In the genomic region with DNA sequence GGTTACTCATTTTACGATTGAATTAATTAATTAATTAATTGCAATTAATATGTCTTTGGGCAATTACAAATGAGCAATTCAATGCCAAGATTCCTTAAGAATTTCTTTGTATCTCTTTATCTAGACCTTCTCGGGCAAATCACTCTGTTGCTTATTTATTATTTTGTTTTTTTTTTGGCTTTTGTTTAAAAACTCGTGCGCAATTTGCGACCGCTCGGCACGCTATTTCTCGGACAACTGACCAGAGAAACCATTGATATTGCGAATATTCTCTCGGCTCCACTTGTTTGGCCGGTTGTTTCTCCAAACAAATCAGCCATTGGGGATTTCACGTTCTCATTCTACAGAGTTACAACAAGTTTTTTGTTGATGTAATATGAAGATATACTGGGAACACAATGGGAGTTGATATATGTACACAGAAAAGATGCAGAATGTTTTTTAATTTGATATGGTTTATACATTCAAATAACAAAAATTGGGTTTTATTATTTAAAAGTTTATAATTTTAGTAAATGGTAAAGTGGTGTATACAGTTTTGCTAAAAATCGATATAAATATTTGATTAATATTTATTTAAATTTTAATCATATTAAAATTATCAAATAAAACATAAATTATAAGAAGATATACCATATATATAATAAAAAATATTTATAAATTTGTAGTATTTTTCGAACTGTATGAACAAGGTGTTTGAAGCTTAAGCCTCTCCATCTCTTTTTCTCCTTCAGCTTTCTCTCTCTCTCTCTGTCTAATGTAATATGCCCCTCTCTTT, we compare ENCODE assay signal across 5 fruit fly cellular contexts.
TF ChIP-seq lines count a peak whose summit lies in the region.

A gene (minus strand): TSS at position 243 of the 778 bp plus-strand sequence.

- TF ChIP-seq CTCF in whole organism, embryonic (GFP tag; optimal IDR thresholded peaks at IDR 0.05; lab: Kevin White, UChicago) = no peak

TF ChIP-seq in whole organism, adult, 20 proteins besides CTCF, POLR2A, EP300 and RAD21:
- peak; percentile 83 for TF ChIP-seq CG14711 (tag; optimal IDR thresholded peaks at IDR 0.05; lab: Kevin White, UChicago)
- peak; percentile 81 for TF ChIP-seq CG33017 (tag; optimal IDR thresholded peaks at IDR 0.05; lab: Kevin White, UChicago)
- no peak for TF ChIP-seq Clk (GFP tag; optimal IDR thresholded peaks at IDR 0.05; lab: Kevin White, UChicago)
- TF ChIP-seq CG12768 (GFP tag; optimal IDR thresholded peaks at IDR 0.05; lab: Kevin White, UChicago) = no peak
- peak; percentile 2 for TF ChIP-seq Mnt (GFP tag; optimal IDR thresholded peaks at IDR 0.05; lab: Kevin White, UChicago)
- TF ChIP-seq CG7101 (tag; optimal IDR thresholded peaks at IDR 0.05; lab: Kevin White, UChicago) = peak; percentile 70
- TF ChIP-seq cnc (optimal IDR thresholded peaks at IDR 0.05; lab: Kevin White, UChicago) = no peak
- peak; percentile 5 for TF ChIP-seq cic (GFP tag; optimal IDR thresholded peaks at IDR 0.05; lab: Kevin White, UChicago)
- TF ChIP-seq CG7045 (GFP tag; optimal IDR thresholded peaks at IDR 0.05; lab: Kevin White, UChicago) = no peak

TF ChIP-seq in whole organism, embryonic, 481 proteins besides CTCF, POLR2A, EP300 and RAD21 (continues in another document):
- peak in 1 of 2 experiments; percentile 15 for TF ChIP-seq Trl (optimal IDR thresholded peaks at IDR 0.05; lab: Kevin White, UChicago)
- no peak for TF ChIP-seq Trl (GFP tag; optimal IDR thresholded peaks at IDR 0.05; lab: Kevin White, UChicago)
- TF ChIP-seq unpg (GFP tag; optimal IDR thresholded peaks at IDR 0.05; lab: Kevin White, UChicago) = peak; percentile 49
- TF ChIP-seq Deaf1 (tag; optimal IDR thresholded peaks at IDR 0.05; lab: Kevin White, UChicago) = peak; percentile 31
- TF ChIP-seq PHDP (tag; optimal IDR thresholded peaks at IDR 0.05; lab: Kevin White, UChicago) = peak; percentile 38
- peak; percentile 12 for TF ChIP-seq Ssrp (tag; optimal IDR thresholded peaks at IDR 0.05; lab: Kevin White, UChicago)
- TF ChIP-seq croc (GFP tag; conservative IDR thresholded peaks at IDR 0.05; lab: Robert Waterston, UW) = 0 out of 3 replicates have a peak, but pooled peaks have one; percentile 15
- TF ChIP-seq HmgD (GFP tag; optimal IDR thresholded peaks at IDR 0.05; lab: Kevin White, UChicago) = no peak
- TF ChIP-seq Pdp1 (GFP tag; optimal IDR thresholded peaks at IDR 0.05; lab: Kevin White, UChicago) = no peak
- peak; percentile 25 for TF ChIP-seq gcm (GFP tag; optimal IDR thresholded peaks at IDR 0.05; lab: Kevin White, UChicago)
- peak; percentile 46 for TF ChIP-seq Hmr (GFP tag; optimal IDR thresholded peaks at IDR 0.05; lab: Kevin White, UChicago)
- TF ChIP-seq CG2889 (GFP tag; IDR thresholded peaks at IDR 0.05; lab: Robert Waterston, UW) = no peak
- no peak for TF ChIP-seq CG32532 (GFP tag; IDR thresholded peaks at IDR 0.05; lab: Robert Waterston, UW)
- TF ChIP-seq lmd (GFP tag; IDR thresholded peaks at IDR 0.05; lab: Robert Waterston, UW) = peak; percentile 29; the same call in 1 of the 2 replicates
- TF ChIP-seq CG10147 (GFP tag; optimal IDR thresholded peaks at IDR 0.05; lab: Kevin White, UChicago) = peak; percentile 17
- peak; percentile 55 for TF ChIP-seq CG7556 (GFP tag; optimal IDR thresholded peaks at IDR 0.05; lab: Kevin White, UChicago)
- no peak for TF ChIP-seq Mrtf (GFP tag; IDR thresholded peaks at IDR 0.05; lab: Robert Waterston, UW)
- peak; percentile 19 for TF ChIP-seq CG13894 (tag; optimal IDR thresholded peaks at IDR 0.05; lab: Kevin White, UChicago)

TF ChIP-seq in whole organism, prepupa, 60 proteins besides CTCF, POLR2A, EP300 and RAD21 (continues in another document):
- TF ChIP-seq Sox15 (GFP tag; optimal IDR thresholded peaks at IDR 0.05; lab: Kevin White, UChicago) (no peak), CG9139 (GFP tag; optimal IDR thresholded peaks at IDR 0.05; lab: Kevin White, UChicago) (no peak), fd85E (GFP tag; optimal IDR thresholded peaks at IDR 0.05; lab: Kevin White, UChicago) (no peak), Smox (GFP tag; optimal IDR thresholded peaks at IDR 0.05; lab: Kevin White, UChicago) (peak; percentile 24), CG3032 (tag; optimal IDR thresholded peaks at IDR 0.05; lab: Kevin White, UChicago) (peak; percentile 89), CG1621 (tag; optimal IDR thresholded peaks at IDR 0.05; lab: Kevin White, UChicago) (no peak), acj6 (GFP tag; optimal IDR thresholded peaks at IDR 0.05; lab: Kevin White, UChicago) (peak; percentile 53), Eip78C (GFP tag; lab: Kevin White, UChicago) (peak; percentile 83), Hr4 (GFP tag; optimal IDR thresholded peaks at IDR 0.05; lab: Kevin White, UChicago) (no peak), CG8119 (GFP tag; IDR thresholded peaks at IDR 0.05; lab: Robert Waterston, UW) (peak; percentile 81), CG16779 (tag; optimal IDR thresholded peaks at IDR 0.05; lab: Kevin White, UChicago) (peak; percentile 53), CG7368 (GFP tag; optimal IDR thresholded peaks at IDR 0.05; lab: Kevin White, UChicago) (peak; percentile 44), fkh (GFP tag; optimal IDR thresholded peaks at IDR 0.05; lab: Kevin White, UChicago) (no peak), CG6163 (GFP tag; IDR thresholded peaks at IDR 0.05; lab: Robert Waterston, UW) (peak; percentile 40; the same call in 1 of the 3 replicates), Ets21C (GFP tag; optimal IDR thresholded peaks at IDR 0.05; lab: Kevin White, UChicago) (no peak), ss (GFP tag; optimal IDR thresholded peaks at IDR 0.05; lab: Kevin White, UChicago) (peak; percentile 28 to 56), CG3919 (GFP tag; optimal IDR thresholded peaks at IDR 0.05; lab: Kevin White, UChicago) (peak; percentile 55), CG15336 (GFP tag; IDR thresholded peaks at IDR 0.05; lab: Robert Waterston, UW) (peak; percentile 69), svp (GFP tag; lab: Kevin White, UChicago) (peak; percentile 59), CG6792 (GFP tag; optimal IDR thresholded peaks at IDR 0.05; lab: Kevin White, UChicago) (peak; percentile 66)

TF ChIP-seq in whole organism, pupa, 21 proteins besides CTCF, POLR2A, EP300 and RAD21:
- peak; percentile 49; the same call in 1 of the 2 replicates for TF ChIP-seq CG12605 (GFP tag; IDR thresholded peaks at IDR 0.05; lab: Robert Waterston, UW)
- TF ChIP-seq gl (tag; optimal IDR thresholded peaks at IDR 0.05; lab: Kevin White, UChicago) = peak; percentile 25
- no peak for TF ChIP-seq CG13204 (GFP tag; optimal IDR thresholded peaks at IDR 0.05; lab: Kevin White, UChicago)
- TF ChIP-seq Pif1B (GFP tag; optimal IDR thresholded peaks at IDR 0.05; lab: Kevin White, UChicago) = peak; percentile 44
- peak; percentile 7 for TF ChIP-seq CG8301 (tag; optimal IDR thresholded peaks at IDR 0.05; lab: Kevin White, UChicago)
- TF ChIP-seq Ets98B (GFP tag; IDR thresholded peaks at IDR 0.05; lab: Robert Waterston, UW) = peak; percentile 35; the same call in 1 of the 2 replicates
- TF ChIP-seq CG4496 (GFP tag; IDR thresholded peaks at IDR 0.05; lab: Robert Waterston, UW) = no peak
- peak; percentile 91 for TF ChIP-seq CG8159 (tag; optimal IDR thresholded peaks at IDR 0.05; lab: Kevin White, UChicago)
- peak; percentile 1 for TF ChIP-seq D1 (tag; optimal IDR thresholded peaks at IDR 0.05; lab: Kevin White, UChicago)
- TF ChIP-seq CG17806 (tag; optimal IDR thresholded peaks at IDR 0.05; lab: Kevin White, UChicago) = peak; percentile 39
- TF ChIP-seq Snoo (tag; optimal IDR thresholded peaks at IDR 0.05; lab: Kevin White, UChicago) = peak; percentile 41
- TF ChIP-seq EcR (GFP tag; optimal IDR thresholded peaks at IDR 0.05; lab: Kevin White, UChicago) = no peak
- peak; percentile 72 for TF ChIP-seq CG34367 (tag; optimal IDR thresholded peaks at IDR 0.05; lab: Kevin White, UChicago)
- TF ChIP-seq CG32121 (GFP tag; IDR thresholded peaks at IDR 0.05; lab: Robert Waterston, UW) = no peak
- TF ChIP-seq CG15710 (tag; optimal IDR thresholded peaks at IDR 0.05; lab: Kevin White, UChicago) = peak; percentile 85
- TF ChIP-seq CG9948 (tag; optimal IDR thresholded peaks at IDR 0.05; lab: Kevin White, UChicago) = peak; percentile 82

TF ChIP-seq in whole organism, wandering third instar larva, 38 proteins besides CTCF, POLR2A, EP300 and RAD21 (continues in another document):
- TF ChIP-seq Abd-B (GFP tag; optimal IDR thresholded peaks at IDR 0.05; lab: Kevin White, UChicago) = no peak
- peak in 1 of 2 experiments; percentile 69 for TF ChIP-seq foxo (GFP tag; optimal IDR thresholded peaks at IDR 0.05; lab: Kevin White, UChicago)
- peak; percentile 25 for TF ChIP-seq Hnf4 (GFP tag; optimal IDR thresholded peaks at IDR 0.05; lab: Kevin White, UChicago)
- TF ChIP-seq lola (GFP tag; optimal IDR thresholded peaks at IDR 0.05; lab: Kevin White, UChicago) = no peak
- TF ChIP-seq Dif (GFP tag; optimal IDR thresholded peaks at IDR 0.05; lab: Kevin White, UChicago; ENCODE audit: partially characterized antibody) = peak; percentile 35
- no peak for TF ChIP-seq GATAd (GFP tag; optimal IDR thresholded peaks at IDR 0.05; lab: Kevin White, UChicago)
- TF ChIP-seq Sp1 (GFP tag; optimal IDR thresholded peaks at IDR 0.05; lab: Kevin White, UChicago) = peak; percentile 85
- TF ChIP-seq Hr78 (GFP tag; optimal IDR thresholded peaks at IDR 0.05; lab: Kevin White, UChicago) = no peak
- peak; percentile 80 for TF ChIP-seq HLH106 (tag; optimal IDR thresholded peaks at IDR 0.05; lab: Kevin White, UChicago)
- TF ChIP-seq pan (optimal IDR thresholded peaks at IDR 0.05; lab: Kevin White, UChicago) = no peak
- no peak for TF ChIP-seq dl (GFP tag; optimal IDR thresholded peaks at IDR 0.05; lab: Kevin White, UChicago; ENCODE audit: insufficient read depth in 1 of 2, partially characterized antibody in 2 of 2)
- TF ChIP-seq Jra (GFP tag; optimal IDR thresholded peaks at IDR 0.05; lab: Kevin White, UChicago) = no peak
- no peak for TF ChIP-seq dmrt93B (GFP tag; optimal IDR thresholded peaks at IDR 0.05; lab: Kevin White, UChicago)
- peak; percentile 65 for TF ChIP-seq jim (GFP tag; optimal IDR thresholded peaks at IDR 0.05; lab: Kevin White, UChicago)
- peak; percentile 53 for TF ChIP-seq OdsH (GFP tag; optimal IDR thresholded peaks at IDR 0.05; lab: Kevin White, UChicago)
- TF ChIP-seq fru (GFP tag; optimal IDR thresholded peaks at IDR 0.05; lab: Kevin White, UChicago) = peak; percentile 52
- TF ChIP-seq CG9705 (GFP tag; optimal IDR thresholded peaks at IDR 0.05; lab: Kevin White, UChicago) = no peak
- TF ChIP-seq Myc (optimal IDR thresholded peaks at IDR 0.05; lab: Kevin White, UChicago) = no peak
- TF ChIP-seq sv (GFP tag; optimal IDR thresholded peaks at IDR 0.05; lab: Kevin White, UChicago) = no peak
- no peak for TF ChIP-seq N (GFP tag; optimal IDR thresholded peaks at IDR 0.05; lab: Kevin White, UChicago)
- TF ChIP-seq CrebA (GFP tag; optimal IDR thresholded peaks at IDR 0.05; lab: Kevin White, UChicago; ENCODE audit: borderline replicate concordance) = no peak
- no peak for TF ChIP-seq brk (GFP tag; optimal IDR thresholded peaks at IDR 0.05; lab: Kevin White, UChicago)
- no peak for TF ChIP-seq br (GFP tag; optimal IDR thresholded peaks at IDR 0.05; lab: Kevin White, UChicago)
- TF ChIP-seq Dfd (GFP tag; optimal IDR thresholded peaks at IDR 0.05; lab: Kevin White, UChicago) = no peak
- TF ChIP-seq Mio (GFP tag; optimal IDR thresholded peaks at IDR 0.05; lab: Kevin White, UChicago) = no peak
- TF ChIP-seq rgr (GFP tag; optimal IDR thresholded peaks at IDR 0.05; lab: Kevin White, UChicago) = peak; percentile 23
